Fruit fly (Drosophila melanogaster) whole organism, embryonic: ENCODE measurements around the gene CG5440.

Experiments
- CG17361 ChIP-seq: fragments of 200-800 bp; sonication (Bioruptor generic); IDR thresholded peaks from 3 replicates; pipeline ENCODE4 v1.3.6; 2022; ENCODE audit warnings: missing biosample characterization, missing genetic modification characterization
- Opbp ChIP-seq: fragments of 200-800 bp; sonication (Bioruptor generic); IDR thresholded peaks from 3 replicates; pipeline ENCODE4 v1.3.6; 2022; ENCODE audit warnings: missing biosample characterization, missing genetic modification characterization; ENCODE audit not compliant: partially characterized antibody
- Ssrp ChIP-seq: fragments of 200-800 bp; sonication (Bioruptor generic); optimal IDR thresholded peaks from 2 replicates; lab custom pipeline; 2018; ENCODE audit warnings: missing biosample characterization, mild to moderate bottlenecking, missing genetic modification characterization, moderate library complexity
- ab ChIP-seq: fragments of 200-800 bp; sonication (Bioruptor generic); optimal IDR thresholded peaks from 2 replicates; lab custom pipeline; 2016; ENCODE audit warnings: missing biosample characterization, missing genetic modification characterization
- nom ChIP-seq: fragments of 200-800 bp; sonication (Bioruptor generic); optimal IDR thresholded peaks from 2 replicates; lab custom pipeline; 2017; ENCODE audit warnings: missing biosample characterization, missing genetic modification characterization, mild to moderate bottlenecking, moderate library complexity, missing genetic modification reagents
- otp ChIP-seq: fragments of 200-800 bp; sonication (Bioruptor generic); IDR thresholded peaks from 3 replicates; pipeline ENCODE4, ENCODE4 v1.3.6; 2022; ENCODE audit warnings: missing biosample characterization, missing genetic modification characterization

DNA sequence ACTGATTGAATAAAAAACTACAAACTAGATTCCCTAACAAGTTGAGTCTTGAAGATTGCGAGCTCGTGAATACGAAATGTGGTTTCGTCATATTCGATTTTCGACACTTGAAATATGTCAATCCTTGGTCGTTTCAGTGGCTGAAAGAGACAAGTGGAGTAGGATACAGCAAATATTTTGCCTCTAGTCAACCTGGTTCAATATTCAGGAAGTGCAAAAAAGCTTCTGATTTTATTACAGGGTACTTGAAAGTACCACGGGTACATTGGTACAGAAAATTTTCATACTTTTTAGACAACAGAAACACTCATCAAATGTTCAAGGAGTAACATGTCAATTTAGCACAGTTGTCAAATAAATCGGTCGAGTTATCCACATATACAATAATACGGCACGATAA is at the start of gene CG5440:
- TF ChIP-seq nom (no peak), Opbp (GFP tag; lab: Robert Waterston, UW) (no peak), ab (GFP tag; lab: Kevin White, UChicago) (no peak), otp (GFP tag; lab: Robert Waterston, UW) (no peak), Ssrp (tag; lab: Kevin White, UChicago) (no peak), CG17361 (GFP tag; lab: Robert Waterston, UW) (no peak)
